Fruit fly (Drosophila melanogaster): ENCODE results near the gene CG46399.

Gene CG46399

dm6 chrX:14839739-14840347 is 19.2 kb upstream of the CG46399 start (continued):
- no peak for TF ChIP-seq Gsc (GFP tag; IDR thresholded peaks at IDR 0.05)
- no peak for TF ChIP-seq CG12236 (GFP tag; optimal IDR thresholded peaks at IDR 0.05)
- peak; percentile 4 for TF ChIP-seq pb (GFP tag; optimal IDR thresholded peaks at IDR 0.05)
- TF ChIP-seq CG2129 (GFP tag; IDR thresholded peaks at IDR 0.05; ENCODE audit: partially characterized antibody): no peak
- peak; percentile 54 for TF ChIP-seq Fer3 (tag; optimal IDR thresholded peaks at IDR 0.05)
- peak; percentile 47 for TF ChIP-seq CG4282 (GFP tag; optimal IDR thresholded peaks at IDR 0.05)
- no peak for TF ChIP-seq Poxn (GFP tag; IDR thresholded peaks at IDR 0.05)
- no peak for TF ChIP-seq Awh (GFP tag; IDR thresholded peaks at IDR 0.05)
- no peak for TF ChIP-seq Kr (GFP tag; optimal IDR thresholded peaks at IDR 0.05)
- no peak for TF ChIP-seq CG10147 (GFP tag; optimal IDR thresholded peaks at IDR 0.05)
- TF ChIP-seq CG2889 (GFP tag; IDR thresholded peaks at IDR 0.05): no peak
- TF ChIP-seq HLH54F (GFP tag; optimal IDR thresholded peaks at IDR 0.05): peak; percentile 42
- TF ChIP-seq CG3407 (GFP tag; optimal IDR thresholded peaks at IDR 0.05): no peak
- TF ChIP-seq CG7928 (GFP tag; optimal IDR thresholded peaks at IDR 0.05): no peak
- peak; percentile 68; the same call in 1 of the 2 replicates for TF ChIP-seq wdn (GFP tag; IDR thresholded peaks at IDR 0.05)
- TF ChIP-seq bowl (GFP tag; IDR thresholded peaks at IDR 0.05): peak; percentile 23; the same call in 1 of the 2 replicates
- no peak for TF ChIP-seq cato (GFP tag; optimal IDR thresholded peaks at IDR 0.05; ENCODE audit: borderline replicate concordance)
- no peak for TF ChIP-seq Sin3A (optimal IDR thresholded peaks at IDR 0.05)
- TF ChIP-seq CG4707 (GFP tag; optimal IDR thresholded peaks at IDR 0.05): no peak
- peak; percentile 50 for TF ChIP-seq grau (tag; optimal IDR thresholded peaks at IDR 0.05)
- TF ChIP-seq usp (GFP tag; optimal IDR thresholded peaks at IDR 0.05): no peak
- TF ChIP-seq CG9817 (tag; optimal IDR thresholded peaks at IDR 0.05): peak; percentile 32
- TF ChIP-seq CG2116 (GFP tag; optimal IDR thresholded peaks at IDR 0.05): no peak
- TF ChIP-seq lmd (GFP tag; IDR thresholded peaks at IDR 0.05): peak; percentile 54; the same call in 1 of the 2 replicates
- peak; percentile 46 for TF ChIP-seq bcd (GFP tag; optimal IDR thresholded peaks at IDR 0.05)
- peak; percentile 59 for TF ChIP-seq lilli (GFP tag; optimal IDR thresholded peaks at IDR 0.05)
- TF ChIP-seq H15 (GFP tag; IDR thresholded peaks at IDR 0.05): no peak
- TF ChIP-seq CG8281 (tag; optimal IDR thresholded peaks at IDR 0.05): no peak
- peak; percentile 53 for TF ChIP-seq Hsf (GFP tag; optimal IDR thresholded peaks at IDR 0.05)
- no peak for TF ChIP-seq Doc2 (GFP tag; IDR thresholded peaks at IDR 0.05)
- peak; percentile 71 for TF ChIP-seq lab (GFP tag; optimal IDR thresholded peaks at IDR 0.05)
- TF ChIP-seq Hmx (GFP tag; optimal IDR thresholded peaks at IDR 0.05): no peak
- TF ChIP-seq CG11093 (GFP tag; IDR thresholded peaks at IDR 0.05): no peak
- no peak for TF ChIP-seq sc (optimal IDR thresholded peaks at IDR 0.05)
- TF ChIP-seq sc (GFP tag; optimal IDR thresholded peaks at IDR 0.05): no peak
- TF ChIP-seq ro (GFP tag; IDR thresholded peaks at IDR 0.05): no peak
- peak; percentile 52; the same call in 1 of the 2 replicates for TF ChIP-seq CG7372 (GFP tag; IDR thresholded peaks at IDR 0.05)
- peak; percentile 63; the same call in 1 of the 2 replicates for TF ChIP-seq Taf1 (GFP tag; IDR thresholded peaks at IDR 0.05)
- TF ChIP-seq CG12299 (tag; optimal IDR thresholded peaks at IDR 0.05): peak; percentile 7
- peak; percentile 17 for TF ChIP-seq Fer1 (GFP tag; optimal IDR thresholded peaks at IDR 0.05)
- no peak for TF ChIP-seq nerfin-2 (GFP tag; IDR thresholded peaks at IDR 0.05; ENCODE audit: partially characterized antibody)
- peak; percentile 52 for TF ChIP-seq CG14441 (GFP tag; IDR thresholded peaks at IDR 0.05)
- TF ChIP-seq Nf-YA (GFP tag; IDR thresholded peaks at IDR 0.05): 0 out of 2 replicates have a peak, but pooled peaks have one; percentile 7
- TF ChIP-seq gcm (GFP tag; optimal IDR thresholded peaks at IDR 0.05): peak; percentile 32
- peak; percentile 52; the same call in 1 of the 3 replicates for TF ChIP-seq CG11695 (GFP tag; IDR thresholded peaks at IDR 0.05)
- peak; percentile 36 for TF ChIP-seq Oli (tag; optimal IDR thresholded peaks at IDR 0.05)
- TF ChIP-seq CG4854 (GFP tag; optimal IDR thresholded peaks at IDR 0.05): no peak
- TF ChIP-seq Pdp1 (GFP tag; optimal IDR thresholded peaks at IDR 0.05): peak in 1 of 2 experiments; percentile 92
- no peak for TF ChIP-seq Lhr (GFP tag; optimal IDR thresholded peaks at IDR 0.05)
- TF ChIP-seq sima (GFP tag; optimal IDR thresholded peaks at IDR 0.05): no peak
- TF ChIP-seq CG8388 (GFP tag; optimal IDR thresholded peaks at IDR 0.05): no peak
